Fruit fly (Drosophila melanogaster) Kc167 (cell line): ENCODE measurements around the gene Mcm10.

Source experiments
- Myc ChIP-seq: fragments of >200 bp; optimal IDR thresholded peaks from 2 replicates; lab custom pipeline; 2017; ENCODE audit warnings: missing external identifiers
- Sin3A ChIP-seq: fragments of >200 bp; optimal IDR thresholded peaks from 2 replicates; lab custom pipeline; 2018; ENCODE audit warnings: missing external identifiers
- h ChIP-seq: fragments of >200 bp; optimal IDR thresholded peaks from 3 replicates; lab custom pipeline; 2018; ENCODE audit warnings: missing external identifiers
- insv ChIP-seq: fragments of >200 bp; optimal IDR thresholded peaks from 3 replicates; lab custom pipeline; 2018; ENCODE audit warnings: missing external identifiers
- psq ChIP-seq: fragments of >200 bp; optimal IDR thresholded peaks from 2 replicates; lab custom pipeline; 2017; ENCODE audit warnings: missing external identifiers
- ttk ChIP-seq: sonication (Bioruptor generic); optimal IDR thresholded peaks from 2 replicates; lab custom pipeline; 2017; ENCODE audit warnings: missing external identifiers

Mcm10 gene

DNA sequence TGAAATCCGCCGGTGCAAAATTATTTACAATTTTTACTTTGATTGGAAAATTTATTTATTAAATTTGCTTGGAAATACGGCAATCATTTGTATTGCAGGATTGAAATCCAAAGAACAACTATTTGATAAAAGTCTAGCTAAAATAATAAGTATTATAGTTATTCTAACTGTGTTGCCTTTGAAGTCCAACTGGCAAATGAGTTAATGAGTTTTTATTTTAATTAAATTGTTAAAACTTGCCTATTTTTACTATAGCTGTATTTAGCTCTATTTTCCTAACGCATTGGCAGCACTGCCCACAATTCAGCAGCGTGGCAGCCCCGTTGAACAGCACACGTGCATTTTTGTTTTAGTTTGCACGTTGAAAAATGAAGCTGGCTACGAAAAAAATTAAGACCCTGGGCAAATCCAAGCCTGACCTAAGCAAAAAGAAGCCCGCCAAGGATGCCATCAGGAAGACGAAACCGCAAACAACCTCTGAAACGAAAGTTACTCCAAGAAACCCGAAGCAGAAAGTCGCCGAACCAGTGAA is 16.4 kb upstream of the Mcm10 start, which contains the start of gene Noc2:
Noc2 (plus strand) TSS at position 331 of the 532 bp plus-strand sequence.
- no peak for TF ChIP-seq h (lab: Kevin White, UChicago)
- no peak for TF ChIP-seq psq (lab: Kevin White, UChicago)
- TF ChIP-seq Myc (lab: Kevin White, UChicago) = no peak
- TF ChIP-seq Sin3A (lab: Kevin White, UChicago) = no peak
- no peak for TF ChIP-seq insv (lab: Kevin White, UChicago)
- no peak for TF ChIP-seq ttk (lab: Kevin White, UChicago)

DNA sequence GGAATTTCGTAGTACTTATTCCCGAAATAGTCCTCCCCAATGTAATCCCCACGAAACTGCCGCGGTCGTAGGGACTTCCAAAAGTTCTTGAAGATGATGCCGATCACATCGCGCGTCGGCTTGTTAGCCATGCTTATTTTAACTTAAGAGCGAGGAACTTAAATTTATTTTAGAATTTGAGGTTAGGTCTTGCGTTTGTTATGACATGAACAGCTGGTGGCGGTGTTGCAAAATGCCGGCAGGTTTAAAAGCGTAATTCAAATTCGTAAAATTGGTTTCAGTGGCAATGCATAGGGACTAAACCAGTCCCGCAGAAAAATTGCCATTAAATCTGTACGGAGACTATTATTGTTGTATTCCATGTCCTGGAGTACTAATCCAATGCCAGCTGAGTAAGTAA is 13.3 kb upstream of the Mcm10 start:
- TF ChIP-seq Myc (lab: Kevin White, UChicago) (no peak), insv (lab: Kevin White, UChicago) (no peak), Sin3A (lab: Kevin White, UChicago) (no peak), ttk (lab: Kevin White, UChicago) (no peak), h (lab: Kevin White, UChicago) (no peak), psq (lab: Kevin White, UChicago) (no peak)

DNA sequence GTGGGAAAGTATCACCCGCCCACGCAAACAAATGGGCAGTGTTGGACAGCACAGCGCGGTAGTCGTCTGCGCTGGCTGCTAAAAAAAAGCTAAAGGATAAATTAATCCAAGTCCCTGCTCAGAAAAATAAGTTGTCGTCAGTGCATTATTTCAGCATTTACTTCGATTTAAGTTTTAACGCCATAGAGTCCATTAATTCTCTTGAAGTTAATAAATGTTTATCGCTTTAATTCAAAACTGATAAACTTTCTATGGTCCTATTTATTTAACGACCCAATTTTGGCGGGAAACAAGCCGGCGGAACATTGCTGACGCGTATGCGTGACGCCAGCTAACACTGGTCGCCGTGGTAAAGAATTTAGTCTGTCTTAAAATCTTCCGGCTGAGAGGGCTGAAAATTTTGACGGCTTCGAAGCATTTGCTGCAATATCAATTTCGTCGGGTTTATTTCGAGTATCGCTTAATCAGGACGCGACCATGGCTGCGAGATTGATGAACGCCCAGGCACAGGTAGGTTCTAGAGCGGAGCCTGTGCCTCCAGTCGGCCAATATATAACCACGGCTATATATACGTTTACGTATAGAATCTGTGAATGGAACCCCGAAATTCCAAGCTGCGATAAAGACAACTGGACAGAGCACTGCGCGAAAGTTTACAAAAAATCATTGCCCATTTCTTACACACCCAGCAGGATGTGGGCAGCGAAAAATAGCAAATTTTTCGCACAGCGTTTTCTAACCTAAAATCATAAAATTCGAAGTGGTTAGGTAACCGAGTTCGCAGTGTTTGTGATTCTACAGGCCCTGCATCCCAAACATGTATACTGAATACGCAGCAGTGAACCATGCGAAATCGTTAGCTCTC is 11.2 kb upstream of the Mcm10 start, which contains the start of the genes mAcon1, CG43345 and CG43346:
mAcon1 (plus strand) TSS at position 276 of the 865 bp plus-strand sequence.
CG43345 (minus strand) TSS at position 287 of the 865 bp plus-strand sequence.
CG43346 (minus strand) TSS at position 287 of the 865 bp plus-strand sequence.
- no peak for TF ChIP-seq h (lab: Kevin White, UChicago)
- TF ChIP-seq Myc (lab: Kevin White, UChicago) = no peak
- TF ChIP-seq ttk (lab: Kevin White, UChicago) = no peak
- TF ChIP-seq insv (lab: Kevin White, UChicago) = no peak
- no peak for TF ChIP-seq psq (lab: Kevin White, UChicago)
- no peak for TF ChIP-seq Sin3A (lab: Kevin White, UChicago)

DNA sequence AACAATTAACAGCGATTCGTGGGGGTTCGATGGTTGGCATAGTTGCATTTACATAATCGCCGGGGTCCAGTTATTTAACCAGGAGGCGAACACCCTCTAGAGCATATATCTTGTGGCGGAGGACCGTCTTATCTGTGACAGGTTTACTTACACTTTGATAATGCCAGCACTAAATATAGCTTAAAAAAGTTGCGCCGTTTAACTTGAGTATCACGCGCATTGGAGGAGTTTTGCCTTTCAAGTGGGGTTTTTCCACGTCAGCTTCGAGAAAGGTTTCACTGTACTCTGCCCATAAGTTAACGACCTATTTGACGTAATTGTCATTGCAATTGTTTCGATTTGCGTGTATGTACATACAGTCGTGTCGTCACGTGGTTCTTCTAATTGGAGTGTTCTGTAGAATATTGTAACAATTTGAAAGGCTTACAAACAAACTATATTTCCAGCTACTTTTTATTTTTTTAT is 10.5 kb upstream of the Mcm10 start:
- TF ChIP-seq psq (lab: Kevin White, UChicago) (no peak), Myc (lab: Kevin White, UChicago) (no peak), Sin3A (lab: Kevin White, UChicago) (no peak), h (lab: Kevin White, UChicago) (no peak), ttk (lab: Kevin White, UChicago) (no peak), insv (lab: Kevin White, UChicago) (no peak)

DNA sequence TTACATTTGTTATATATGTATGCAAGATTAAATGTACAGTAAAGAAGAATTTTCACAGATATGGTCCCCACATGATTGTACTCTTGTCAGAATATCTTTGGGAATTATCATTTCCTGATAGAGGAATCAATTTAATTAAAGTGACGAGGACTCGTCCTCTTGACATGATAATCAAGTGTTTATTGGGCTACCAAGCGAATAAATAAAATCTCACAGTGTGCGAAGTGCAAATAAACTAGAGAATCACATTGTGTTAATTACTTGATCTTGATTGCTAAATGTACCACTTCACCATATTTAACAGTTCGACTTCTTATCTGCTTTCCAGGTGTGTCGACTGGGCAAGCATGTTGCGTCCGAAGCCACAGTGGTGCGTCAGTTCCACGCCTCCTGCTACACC is 9.9 kb upstream of the Mcm10 start:
- TF ChIP-seq h (lab: Kevin White, UChicago) (no peak), psq (lab: Kevin White, UChicago) (no peak), ttk (lab: Kevin White, UChicago) (no peak), insv (lab: Kevin White, UChicago) (no peak), Myc (lab: Kevin White, UChicago) (no peak), Sin3A (lab: Kevin White, UChicago) (no peak)

DNA sequence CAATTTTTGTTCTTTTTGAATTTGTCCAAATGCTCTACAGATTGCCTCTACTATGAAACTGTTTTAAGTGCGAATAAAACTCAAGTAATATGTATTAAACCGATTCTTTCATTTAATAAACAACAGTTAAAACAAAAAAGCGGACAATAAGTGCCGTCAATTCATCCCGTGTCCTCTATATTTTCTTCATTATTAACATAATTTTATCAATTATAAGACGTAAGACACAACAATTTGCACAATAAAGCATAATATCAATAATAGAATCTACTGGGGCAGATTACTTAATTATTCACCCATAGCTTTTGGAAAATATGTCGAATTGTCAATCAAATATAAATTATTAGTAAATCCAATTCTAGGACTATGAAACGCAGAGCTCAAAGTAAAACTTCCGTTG is 6.8 kb upstream of the Mcm10 start, which contains the start of gene CG31627:
CG31627 (plus strand) TSS at position 301 of the 400 bp plus-strand sequence.
- no peak for TF ChIP-seq psq (lab: Kevin White, UChicago)
- TF ChIP-seq Myc (lab: Kevin White, UChicago) = no peak
- no peak for TF ChIP-seq ttk (lab: Kevin White, UChicago)
- TF ChIP-seq h (lab: Kevin White, UChicago) = no peak
- TF ChIP-seq insv (lab: Kevin White, UChicago) = no peak
- TF ChIP-seq Sin3A (lab: Kevin White, UChicago) = no peak

DNA sequence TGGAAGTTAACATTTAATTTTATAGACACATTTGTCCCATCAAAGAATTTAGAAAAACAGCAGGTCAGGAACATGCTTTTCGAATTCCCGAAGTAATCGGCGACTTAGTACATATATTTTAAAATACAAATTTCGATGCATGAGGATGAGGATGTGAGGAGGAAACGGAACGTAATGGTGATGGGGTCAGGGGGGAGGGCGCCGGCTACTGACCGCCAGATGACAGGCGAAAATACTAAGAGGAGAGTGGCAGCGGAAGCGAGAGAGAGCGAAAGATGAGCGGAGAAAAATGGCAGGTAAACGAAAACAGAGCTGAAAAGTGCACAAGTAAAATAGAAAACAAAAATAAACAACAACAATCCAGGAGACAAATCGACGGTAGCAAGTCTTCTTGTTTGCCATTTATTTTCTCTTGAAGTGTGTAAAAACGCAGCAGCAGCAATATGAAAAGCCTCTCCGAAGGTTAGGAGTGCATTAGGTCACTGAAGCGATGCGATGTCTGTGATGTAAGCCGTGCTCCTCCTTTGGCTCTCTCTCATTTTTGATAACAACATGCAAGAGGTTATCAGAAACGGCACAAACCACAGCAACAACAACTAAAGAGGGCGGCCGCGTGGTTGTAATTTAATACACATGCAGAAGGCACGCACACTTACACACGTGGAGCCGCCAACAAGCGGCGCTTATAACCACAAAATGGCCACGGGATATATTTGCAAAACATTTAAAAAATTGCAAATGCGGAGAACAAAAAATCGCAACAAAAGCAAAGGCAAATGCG is 1.1 kb upstream of the Mcm10 start:
- TF ChIP-seq Myc (lab: Kevin White, UChicago) = no peak
- no peak for TF ChIP-seq psq (lab: Kevin White, UChicago)

DNA sequence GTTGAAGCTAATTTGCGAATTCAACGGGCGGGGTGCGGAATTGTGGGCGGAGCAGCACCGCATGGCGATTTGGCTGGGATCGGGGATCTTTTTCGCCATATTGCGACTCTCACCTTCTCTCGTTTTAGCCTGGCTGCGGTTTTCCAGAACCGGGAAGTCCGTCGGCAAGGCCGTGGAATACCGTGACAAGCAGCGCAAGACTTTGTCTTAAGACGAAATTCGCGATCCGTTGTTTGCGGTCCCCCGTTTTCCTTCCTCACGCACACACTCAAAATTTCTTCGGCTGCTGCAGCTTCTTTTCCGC is 564 bp upstream of the Mcm10 start:
- TF ChIP-seq ttk (lab: Kevin White, UChicago) = no peak

DNA sequence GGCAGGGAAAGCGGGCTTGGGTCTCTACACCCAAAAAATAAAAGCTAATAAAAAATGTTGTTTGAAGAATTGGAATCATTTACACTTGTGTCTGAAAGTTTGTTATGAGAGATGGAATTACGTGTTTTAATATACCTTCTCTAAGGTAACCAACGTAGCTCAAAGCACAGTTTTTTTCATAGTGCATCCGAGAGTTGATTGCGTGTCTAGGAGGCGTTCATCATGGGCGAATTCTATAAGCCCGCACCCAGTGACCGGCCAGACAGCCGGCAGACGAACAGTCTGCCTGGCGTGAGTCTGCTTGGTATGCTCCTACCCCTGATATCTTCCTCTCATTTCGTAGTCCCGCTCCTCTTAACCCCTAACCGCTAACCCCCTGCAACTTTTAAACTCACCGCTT is 8.0 kb downstream of the Mcm10 start:
- TF ChIP-seq h (lab: Kevin White, UChicago) (no peak), ttk (lab: Kevin White, UChicago) (no peak), Sin3A (lab: Kevin White, UChicago) (no peak), psq (lab: Kevin White, UChicago) (no peak), Myc (lab: Kevin White, UChicago) (no peak), insv (lab: Kevin White, UChicago) (no peak)

DNA sequence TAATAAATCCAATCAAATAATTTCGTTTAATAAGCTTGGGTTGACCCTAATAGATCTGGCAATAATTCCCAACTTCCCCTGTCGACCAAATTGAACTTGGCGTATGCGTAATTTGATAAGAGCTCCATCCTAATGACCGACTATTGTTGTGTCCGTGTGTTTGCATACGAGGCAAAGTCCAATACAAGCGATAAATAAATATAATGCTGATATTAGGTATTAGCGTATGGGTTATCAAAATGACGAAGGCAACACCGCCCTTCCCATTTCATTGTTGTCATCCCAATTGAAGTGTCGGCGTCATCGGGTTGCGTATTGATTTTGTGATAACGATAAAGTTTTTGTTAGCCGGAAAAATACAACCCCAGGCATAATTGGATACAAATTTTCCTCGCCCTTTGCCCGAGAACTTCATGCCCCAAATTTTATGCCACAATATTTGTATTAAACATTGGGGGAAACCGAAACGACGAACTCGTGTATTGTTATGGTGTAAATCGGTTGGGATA is 9.6 kb downstream of the Mcm10 start:
- TF ChIP-seq ttk (lab: Kevin White, UChicago) (no peak), Myc (lab: Kevin White, UChicago) (no peak), Sin3A (lab: Kevin White, UChicago) (no peak), h (lab: Kevin White, UChicago) (no peak), insv (lab: Kevin White, UChicago) (no peak), psq (lab: Kevin White, UChicago) (no peak)

DNA sequence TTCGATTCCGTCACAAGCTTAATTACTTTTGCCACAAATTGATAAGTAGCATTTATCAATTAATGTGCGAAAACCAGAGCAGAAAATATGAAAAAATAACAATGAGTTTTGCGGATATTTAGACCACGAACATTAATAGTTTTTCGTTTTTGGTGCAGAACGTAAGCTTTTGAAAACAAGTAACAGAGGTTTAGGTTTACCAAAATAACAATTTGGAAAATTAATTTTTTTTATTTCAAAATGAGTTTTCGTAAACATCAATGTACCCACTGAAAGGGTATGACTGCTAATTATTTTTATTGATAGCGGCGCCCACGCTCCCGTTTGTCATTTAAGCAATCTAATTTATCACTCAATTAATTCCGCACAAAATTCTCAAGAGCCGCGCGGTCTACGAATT is 15.6 kb downstream of the Mcm10 start:
- no peak for TF ChIP-seq ttk (lab: Kevin White, UChicago)
- TF ChIP-seq insv (lab: Kevin White, UChicago) = no peak
- no peak for TF ChIP-seq h (lab: Kevin White, UChicago)
- no peak for TF ChIP-seq psq (lab: Kevin White, UChicago)
- TF ChIP-seq Myc (lab: Kevin White, UChicago) = no peak
- TF ChIP-seq Sin3A (lab: Kevin White, UChicago) = no peak
